Fruit fly (Drosophila melanogaster) whole organism: Measurements from ENCODE around the gene Rab3GAP1.

Source experiments
- pan ChIP-seq: fragments of >200 bp; optimal IDR thresholded peaks from 2 replicates; lab custom pipeline; 2017
- psq ChIP-seq: fragments of >200 bp; optimal IDR thresholded peaks from 2 replicates; lab custom pipeline; 2017

- TF ChIP-seq psq (lab: Kevin White, UChicago) (no peak), pan (lab: Kevin White, UChicago) (no peak)
Measured at dm6 chr2L:1638650-1639549, 27.9 kb upstream of the Rab3GAP1 start.
